Worm (Caenorhabditis elegans) whole organism, L1 larva: ENCODE measurements around the gene Y75D11A.6.
"Not testable (repeated sequence)": the region's sequence is repeated elsewhere in the genome, so short reads cannot be mapped to it uniquely, and the experiment has no call there.

Experiments used
- C16A3.4 ChIP-seq: fragments of 150-350 bp; optimal IDR thresholded peaks from 2 replicates; lab custom pipeline; 2014; ENCODE audit warnings: missing biosample characterization, missing genetic modification characterization
- F16B12.6 ChIP-seq: fragments of 150-350 bp; optimal IDR thresholded peaks from 2 replicates; lab custom pipeline; 2014; ENCODE audit warnings: missing biosample characterization, missing genetic modification characterization
- alr-1 ChIP-seq: fragments of 200-800 bp; sonication (Bioruptor generic); optimal IDR thresholded peaks from 2 replicates; lab custom pipeline; 2018; ENCODE audit warnings: borderline replicate concordance, mild to moderate bottlenecking, missing genetic modification characterization, missing compliant biosample characterization
- ama-1 ChIP-seq: fragments of 150-350 bp; optimal IDR thresholded peaks from 2 replicates; lab custom pipeline; 2014
- ceh-8 ChIP-seq: fragments of 200-800 bp; sonication (Bioruptor generic); optimal IDR thresholded peaks from 2 replicates; lab custom pipeline; 2018; ENCODE audit warnings: mild to moderate bottlenecking, missing genetic modification characterization, moderate library complexity, missing compliant biosample characterization
- ceh-82 ChIP-seq, 3 experiments: fragments of 150-350 bp in 1 of 3; sonication (generic microtip) in 2 of 3; optimal IDR thresholded peaks; 2 replicates each; lab custom pipeline; 2014 to 2017; ENCODE audit warnings: missing biosample characterization in 3 of 3, missing genetic modification characterization in 3 of 3
- dsc-1 ChIP-seq: sonication (generic microtip); optimal IDR thresholded peaks from 2 replicates; lab custom pipeline; 2016; ENCODE audit warnings: mild to moderate bottlenecking, missing genetic modification characterization, missing compliant biosample characterization
- efl-1 ChIP-seq, 4 experiments: fragments of 150-350 bp; optimal IDR thresholded peaks in 3 of 4; peaks in 1 of 4; 1 replicate in 1 of 4; 2 replicates in 3 of 4; lab custom pipeline; 2014; ENCODE audit warnings: missing biosample characterization in 2 of 4, missing genetic modification characterization in 2 of 4, missing genetic modification reagents in 2 of 4
- egl-13 ChIP-seq: sonication (generic microtip); optimal IDR thresholded peaks from 2 replicates; lab custom pipeline; 2016; ENCODE audit warnings: missing genotype, missing genetic modification reagents, missing genetic modification characterization, missing compliant biosample characterization
- egl-27 ChIP-seq, 2 experiments: fragments of 150-350 bp in 1 of 2; sonication (generic microtip); optimal IDR thresholded peaks; 3 replicates each; lab custom pipeline; 2017 to 2018; ENCODE audit warnings: missing biosample characterization in 2 of 2, missing genetic modification characterization in 2 of 2, missing genetic modification reagents in 2 of 2
- elt-2 ChIP-seq: sonication (generic microtip); optimal IDR thresholded peaks from 2 replicates; lab custom pipeline; 2016; ENCODE audit warnings: missing genetic modification characterization, mild to moderate bottlenecking, inconsistent platforms, missing compliant biosample characterization, missing genetic modification reagents
- elt-3 ChIP-seq, 6 experiments: fragments of 150-350 bp in 1 of 6; sonication (generic microtip); optimal IDR thresholded peaks; 2 replicates each; lab custom pipeline; 2017 to 2018; ENCODE audit warnings: missing biosample characterization in 6 of 6, missing genetic modification characterization in 6 of 6, inconsistent platforms in 1 of 6
- grh-1 ChIP-seq: fragments of 200-800 bp; sonication (Bioruptor generic); IDR thresholded peaks from 2 replicates; pipeline ENCODE4 v1.3.6; 2022; ENCODE audit warnings: missing genetic modification reagents, missing genetic modification characterization, missing compliant biosample characterization
- hlh-17 ChIP-seq: fragments of 200-800 bp; sonication (Bioruptor generic); optimal IDR thresholded peaks from 2 replicates; lab custom pipeline; 2018; ENCODE audit warnings: missing genetic modification characterization, mild to moderate bottlenecking, missing compliant biosample characterization, moderate library complexity, borderline replicate concordance
- hlh-4 ChIP-seq: sonication (generic microtip); optimal IDR thresholded peaks from 2 replicates; lab custom pipeline; 2016; ENCODE audit warnings: mild to moderate bottlenecking, missing genetic modification characterization, missing compliant biosample characterization
- hpl-2 ChIP-seq: fragments of 150-350 bp; optimal IDR thresholded peaks from 2 replicates; lab custom pipeline; 2014; ENCODE audit warnings: missing biosample characterization, missing genetic modification reagents, missing genetic modification characterization
- irx-1 ChIP-seq: sonication (generic microtip); optimal IDR thresholded peaks from 2 replicates; lab custom pipeline; 2016; ENCODE audit warnings: missing genetic modification characterization, missing compliant biosample characterization
- isw-1 ChIP-seq: fragments of 200-800 bp; sonication (Bioruptor generic); IDR thresholded peaks from 2 replicates; pipeline ENCODE4 v1.3.6; 2022; ENCODE audit warnings: missing genetic modification characterization, missing compliant biosample characterization
- jun-1 ChIP-seq: fragments of 150-350 bp; optimal IDR thresholded peaks from 2 replicates; lab custom pipeline; 2014; ENCODE audit warnings: missing biosample characterization, missing genetic modification reagents, missing genetic modification characterization
- lin-13 ChIP-seq: fragments of 150-350 bp; optimal IDR thresholded peaks from 2 replicates; lab custom pipeline; 2014; ENCODE audit warnings: missing biosample characterization, missing genetic modification reagents, missing genetic modification characterization
- lin-14 ChIP-seq: fragments of 200-800 bp; sonication (Bioruptor generic); optimal IDR thresholded peaks from 2 replicates; lab custom pipeline; 2018; ENCODE audit warnings: mild to moderate bottlenecking, missing genetic modification characterization, moderate library complexity, missing compliant biosample characterization
- mdl-1 ChIP-seq, 2 experiments: fragments of 150-350 bp; optimal IDR thresholded peaks; 2 replicates each; lab custom pipeline; 2014 to 2017; ENCODE audit warnings: missing biosample characterization in 2 of 2, missing genetic modification characterization in 2 of 2, inconsistent platforms in 1 of 2
- mef-2 ChIP-seq: fragments of 150-350 bp; optimal IDR thresholded peaks from 2 replicates; lab custom pipeline; 2014; ENCODE audit warnings: missing biosample characterization, missing genetic modification characterization
- nhr-11 ChIP-seq: fragments of 150-350 bp; optimal IDR thresholded peaks from 2 replicates; lab custom pipeline; 2014; ENCODE audit warnings: missing biosample characterization, missing genetic modification characterization
- nhr-28 ChIP-seq: fragments of 150-350 bp; optimal IDR thresholded peaks from 2 replicates; lab custom pipeline; 2014; ENCODE audit warnings: missing biosample characterization, missing genetic modification characterization
- nhr-47 ChIP-seq: sonication (generic microtip); optimal IDR thresholded peaks from 2 replicates; lab custom pipeline; 2016; ENCODE audit warnings: mild to moderate bottlenecking, missing genetic modification characterization, moderate library complexity, missing compliant biosample characterization
- nhr-76 ChIP-seq: sonication (generic microtip); optimal IDR thresholded peaks from 2 replicates; lab custom pipeline; 2017; ENCODE audit warnings: missing biosample characterization, missing genetic modification characterization
- pag-3 ChIP-seq: sonication (generic microtip); optimal IDR thresholded peaks from 2 replicates; lab custom pipeline; 2017; ENCODE audit warnings: missing genetic modification characterization, mild to moderate bottlenecking, missing compliant biosample characterization, antibody characterized with exemption, borderline replicate concordance; ENCODE audit not compliant: insufficient read depth
- rnt-1 ChIP-seq: sonication (generic microtip); optimal IDR thresholded peaks from 2 replicates; lab custom pipeline; 2016; ENCODE audit warnings: mild to moderate bottlenecking, missing genetic modification characterization, moderate library complexity, missing compliant biosample characterization
- snpc-4 ChIP-seq: fragments of 150-350 bp; optimal IDR thresholded peaks from 2 replicates; lab custom pipeline; 2014; ENCODE audit warnings: missing biosample characterization, missing genetic modification characterization
- sup-37 ChIP-seq: fragments of 200-800 bp; sonication (Bioruptor generic); optimal IDR thresholded peaks from 2 replicates; lab custom pipeline; 2018; ENCODE audit warnings: mild to moderate bottlenecking, missing genetic modification characterization, missing compliant biosample characterization
- tlp-1 ChIP-seq: fragments of 150-350 bp; optimal IDR thresholded peaks from 2 replicates; lab custom pipeline; 2014; ENCODE audit warnings: missing biosample characterization, missing genetic modification characterization
- vab-15 ChIP-seq: sonication (generic microtip); optimal IDR thresholded peaks from 2 replicates; lab custom pipeline; 2017; ENCODE audit warnings: missing genotype, mild to moderate bottlenecking, missing genetic modification characterization, missing compliant biosample characterization
- zag-1 ChIP-seq: fragments of 150-350 bp; optimal IDR thresholded peaks from 2 replicates; lab custom pipeline; 2014; ENCODE audit warnings: missing biosample characterization, missing genetic modification characterization
- ztf-4 ChIP-seq: fragments of 150-350 bp; optimal IDR thresholded peaks from 2 replicates; lab custom pipeline; 2014; ENCODE audit warnings: missing biosample characterization, missing genetic modification characterization

Gene Y75D11A.6

ce11 chrX:1777988-1778387, 29.6 kb upstream of the Y75D11A.6 start, which contains the start of gene elc-2:
Gene elc-2, minus strand, starts transcription at chrX:1778088.
- TF ChIP-seq nhr-47 (tag; lab: Kevin White, UChicago), result no peak
- TF ChIP-seq sup-37 (GFP tag; lab: Kevin White, UChicago), result no peak
- peak; percentile 56 for TF ChIP-seq ceh-8
- no peak for TF ChIP-seq hlh-17
- no peak for TF ChIP-seq elt-2 (tag; lab: Kevin White, UChicago)
- no peak for TF ChIP-seq hlh-4 (tag; lab: Kevin White, UChicago)
- TF ChIP-seq C16A3.4, result no peak
- TF ChIP-seq rnt-1 (tag; lab: Kevin White, UChicago), result no peak
- TF ChIP-seq ama-1 (lab: Kevin White, UChicago), result no peak
- TF ChIP-seq, all 84 proteins: peak for 1

- no peak for TF ChIP-seq nhr-11
- no peak for TF ChIP-seq efl-1 (optimal IDR thresholded peaks at IDR 0.05; lab: Kevin White, UChicago)
- TF ChIP-seq efl-1 (GFP tag; optimal IDR thresholded peaks at IDR 0.05 in 1 of 2; lab: Kevin White, UChicago), result peak in 1 of 2 experiments; percentile 14
- TF ChIP-seq, all 84 proteins: peak for 1
Observed at ce11 chrX:1769636-1770035, 21.3 kb upstream of the Y75D11A.6 start.

ce11 chrX:1746117-1746516, 2.3 kb downstream of the Y75D11A.6 start, which contains the start of gene Y75D11A.3:
Gene Y75D11A.3, minus strand, starts transcription at chrX:1746217.
- TF ChIP-seq irx-1 (tag; lab: Kevin White, UChicago); vab-15 (tag; lab: Kevin White, UChicago); jun-1: not testable (repeated sequence)

ce11 chrX:1742530-1742929, 5.8 kb downstream of the Y75D11A.6 start, which contains the start of gene Y75D11A.2:
Gene Y75D11A.2, plus strand, starts transcription at chrX:1742830.
- TF ChIP-seq sup-37 (GFP tag; lab: Kevin White, UChicago); pag-3; isw-1: not testable (repeated sequence)

- TF ChIP-seq nhr-76 (tag; lab: Kevin White, UChicago) (no peak), hpl-2 (GFP tag; lab: Kevin White, UChicago) (no peak), tlp-1 (no peak)
- TF ChIP-seq, all 84 proteins: peak for 0
Observed at ce11 chrX:1737606-1738005, 10.8 kb downstream of the Y75D11A.6 start, which contains the start of gene F07G6.10. Gene F07G6.10, plus strand, starts transcription at chrX:1737906.

- TF ChIP-seq nhr-28 (tag; lab: Kevin White, UChicago) (no peak), tlp-1 (no peak), alr-1 (no peak), zag-1 (tag; lab: Kevin White, UChicago) (no peak), dsc-1 (tag; lab: Kevin White, UChicago) (no peak), egl-27 (tag; optimal IDR thresholded peaks at IDR 0.05; lab: Kevin White, UChicago) (no peak), mef-2 (no peak), grh-1 (GFP tag; lab: Robert Waterston, UW) (no peak), hlh-17 (no peak), rnt-1 (tag; lab: Kevin White, UChicago) (no peak), lin-14 (GFP tag; lab: Kevin White, UChicago) (no peak), hpl-2 (GFP tag; lab: Kevin White, UChicago) (no peak), mdl-1 (tag; optimal IDR thresholded peaks at IDR 0.05; lab: Kevin White, UChicago) (no peak), ztf-4 (tag; lab: Kevin White, UChicago) (no peak), snpc-4 (tag; lab: Kevin White, UChicago) (no peak), egl-13 (tag; lab: Kevin White, UChicago) (no peak), ceh-82 (tag; optimal IDR thresholded peaks at IDR 0.05; lab: Kevin White, UChicago) (no peak), F16B12.6 (tag; lab: Kevin White, UChicago) (no peak), elt-3 (tag; optimal IDR thresholded peaks at IDR 0.05; lab: Kevin White, UChicago) (no peak), lin-13 (GFP tag; lab: Kevin White, UChicago) (no peak)
- TF ChIP-seq, all 84 proteins: peak for 0
Observed at ce11 chrX:1735941-1736340, 12.4 kb downstream of the Y75D11A.6 start, which contains the start of gene F07G6.12. Gene F07G6.12, plus strand, starts transcription at chrX:1736241.
